Worm (Caenorhabditis elegans): ENCODE measurements around the gene irg-4.

DNA sequence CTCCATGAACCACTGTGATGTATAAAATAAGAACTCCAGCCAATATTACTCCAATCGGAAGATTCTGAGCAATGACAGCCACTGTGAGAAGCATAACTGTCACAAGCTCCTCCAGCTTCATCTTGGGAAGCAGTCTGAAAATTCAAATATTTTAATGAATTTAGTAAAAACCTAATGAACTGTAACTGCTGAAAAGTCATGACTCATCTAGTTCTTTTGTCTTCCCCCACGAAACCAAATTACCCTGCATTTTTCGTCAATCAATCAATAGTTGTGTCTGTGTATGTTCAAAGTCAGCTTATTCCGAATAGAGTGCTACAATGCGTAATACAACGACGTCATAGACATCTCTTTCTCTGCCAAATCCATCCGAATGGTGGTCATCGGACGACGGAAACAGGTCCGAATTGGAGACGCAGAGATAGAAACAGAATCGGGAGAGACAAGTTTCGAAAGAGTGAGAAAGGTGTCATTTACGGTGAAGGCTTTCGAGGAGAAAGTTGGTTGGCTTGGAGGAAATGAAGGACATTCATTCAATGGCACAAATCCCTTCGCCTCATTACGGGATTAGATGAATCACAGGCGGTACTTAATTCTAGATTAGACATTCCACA is 38.9 kb upstream of the irg-4 start:
- no peak for TF ChIP-seq elt-2 (tag; optimal IDR thresholded peaks at IDR 0.05)
- no peak for TF ChIP-seq snpc-4 (tag; optimal IDR thresholded peaks at IDR 0.05)
- TF ChIP-seq unc-62 (GFP tag; optimal IDR thresholded peaks at IDR 0.05), result peak; percentile 54
- no peak for TF ChIP-seq skn-1 (tag; optimal IDR thresholded peaks at IDR 0.05)
- peak in 1 of 3 experiments; percentile 57 for TF ChIP-seq elt-3 (tag; optimal IDR thresholded peaks at IDR 0.05)
- no peak for TF ChIP-seq elt-1 (tag; optimal IDR thresholded peaks at IDR 0.05)
- peak; percentile 43 for TF ChIP-seq nfya-1 (tag; optimal IDR thresholded peaks at IDR 0.05; ENCODE audit: insufficient read depth)
- TF ChIP-seq aly-2 (tag; optimal IDR thresholded peaks at IDR 0.05), result no peak

Data from whole organism, L3 larva.